Fruit fly (Drosophila melanogaster) Kc167 (cell line): ENCODE data around the gene da.

Source experiments
- Myc ChIP-seq: fragments of >200 bp; optimal IDR thresholded peaks from 2 replicates; lab custom pipeline; 2017; ENCODE audit warnings: missing external identifiers
- Sin3A ChIP-seq: fragments of >200 bp; optimal IDR thresholded peaks from 2 replicates; lab custom pipeline; 2018; ENCODE audit warnings: missing external identifiers
- h ChIP-seq: fragments of >200 bp; optimal IDR thresholded peaks from 3 replicates; lab custom pipeline; 2018; ENCODE audit warnings: missing external identifiers
- insv ChIP-seq: fragments of >200 bp; optimal IDR thresholded peaks from 3 replicates; lab custom pipeline; 2018; ENCODE audit warnings: missing external identifiers
- psq ChIP-seq: fragments of >200 bp; optimal IDR thresholded peaks from 2 replicates; lab custom pipeline; 2017; ENCODE audit warnings: missing external identifiers
- ttk ChIP-seq: sonication (Bioruptor generic); optimal IDR thresholded peaks from 2 replicates; lab custom pipeline; 2017; ENCODE audit warnings: missing external identifiers

The da gene

dm6 chr2L:10364229-10364628, 23.7 kb upstream of the da start, which contains the start of gene lft:
Gene lft, plus strand, starts transcription at chr2L:10364471.
- no peak for TF ChIP-seq psq
- no peak for TF ChIP-seq ttk (lab: Kevin White, UChicago)
- no peak for TF ChIP-seq Myc (lab: Kevin White, UChicago)
- no peak for TF ChIP-seq Sin3A (lab: Kevin White, UChicago)
- TF ChIP-seq insv, result no peak
- TF ChIP-seq h (lab: Kevin White, UChicago), result no peak

DNA sequence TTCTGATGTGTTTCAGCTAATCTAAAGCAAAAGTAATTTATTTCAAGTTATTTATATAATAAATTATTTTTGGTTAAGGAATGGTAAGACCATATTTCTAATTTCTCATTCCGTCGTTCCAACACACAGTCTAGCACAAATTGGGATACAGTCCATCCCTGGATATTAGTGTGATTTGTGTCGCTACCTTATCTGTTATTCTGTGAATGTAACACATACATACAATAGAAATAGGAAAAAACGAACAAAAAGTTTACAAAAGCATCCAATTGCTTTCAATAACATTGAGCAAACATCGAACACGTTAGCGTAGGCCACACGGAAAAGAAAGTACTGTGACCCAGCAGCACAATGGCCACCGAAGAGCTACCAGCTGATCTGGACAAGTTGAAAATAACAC, 21.4 kb upstream of the da start, which contains the start of gene CG5056:
Gene CG5056 (plus strand): TSS at position 168 of the 400 bp plus-strand sequence.
- TF ChIP-seq Sin3A (lab: Kevin White, UChicago) (no peak), ttk (lab: Kevin White, UChicago) (no peak), Myc (lab: Kevin White, UChicago) (no peak), h (lab: Kevin White, UChicago) (no peak), psq (no peak), insv (no peak)

DNA sequence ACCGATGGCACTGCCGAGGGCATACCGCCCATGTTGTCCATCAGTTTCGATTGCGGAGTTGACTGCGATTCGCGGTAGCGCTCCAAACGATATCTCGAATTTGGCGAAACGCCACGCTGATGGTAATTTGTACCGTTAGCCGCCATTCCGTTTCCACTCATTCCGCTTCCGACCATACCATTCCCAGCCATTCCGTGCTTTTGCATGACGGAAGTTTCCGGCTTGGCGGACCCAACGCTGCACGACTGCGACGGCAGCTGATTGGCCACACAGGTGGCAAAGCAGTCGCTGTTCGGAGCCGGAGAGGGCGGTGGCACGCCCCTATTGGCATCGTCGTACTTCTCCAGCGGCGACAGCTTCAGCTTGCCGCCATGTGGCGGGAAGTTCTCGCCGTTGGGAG, 15.6 kb upstream of the da start:
- TF ChIP-seq psq, result no peak
- TF ChIP-seq Myc (lab: Kevin White, UChicago), result no peak
- TF ChIP-seq insv, result no peak
- no peak for TF ChIP-seq h (lab: Kevin White, UChicago)
- TF ChIP-seq Sin3A (lab: Kevin White, UChicago), result no peak
- TF ChIP-seq ttk (lab: Kevin White, UChicago), result no peak

DNA sequence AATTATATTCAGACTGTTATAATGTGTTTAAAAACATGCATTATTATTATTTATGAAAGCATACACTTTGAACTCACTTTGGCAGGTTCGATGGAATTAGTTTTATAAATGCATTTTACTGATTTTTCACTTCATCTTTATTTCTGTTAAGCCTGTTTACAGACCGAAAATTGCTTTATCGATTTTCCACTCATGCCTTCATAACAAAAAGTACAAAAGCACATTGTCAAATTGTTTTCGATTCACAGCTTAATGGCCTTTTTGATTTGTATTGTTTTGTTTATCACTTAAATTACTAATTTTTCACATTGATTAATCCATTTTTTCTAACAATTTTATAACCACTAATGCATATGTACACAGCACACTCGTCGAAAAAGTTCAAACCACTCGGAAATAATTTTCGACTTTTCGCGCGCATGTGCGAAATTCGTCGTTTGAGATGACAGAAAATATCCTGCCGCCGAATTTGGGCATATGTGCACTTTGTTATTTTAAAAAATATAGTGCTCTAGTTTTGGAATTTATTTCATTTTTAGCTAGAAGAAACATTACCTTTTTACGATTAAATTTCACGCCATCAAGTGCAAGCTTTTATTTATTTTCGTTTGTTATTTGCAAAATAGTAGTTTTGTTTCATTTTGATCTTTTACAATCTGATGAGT, 14.2 kb upstream of the da start, which contains the start of gene rho-5:
Gene rho-5 (minus strand): TSS at position 296 of the 665 bp plus-strand sequence.
- TF ChIP-seq Sin3A (lab: Kevin White, UChicago) (no peak), insv (no peak), h (lab: Kevin White, UChicago) (no peak), Myc (lab: Kevin White, UChicago) (no peak), ttk (lab: Kevin White, UChicago) (no peak), psq (no peak)

- TF ChIP-seq insv (no peak), Myc (lab: Kevin White, UChicago) (no peak)
These were observed 12.3 kb upstream of the da start, which contains the start of the genes CG33303 and dpr19 for dm6 chr2L:10375464-10376236. Gene CG33303, minus strand, starts transcription at chr2L:10375757. Gene dpr19, plus strand, starts transcription at chr2L:10376168.

DNA sequence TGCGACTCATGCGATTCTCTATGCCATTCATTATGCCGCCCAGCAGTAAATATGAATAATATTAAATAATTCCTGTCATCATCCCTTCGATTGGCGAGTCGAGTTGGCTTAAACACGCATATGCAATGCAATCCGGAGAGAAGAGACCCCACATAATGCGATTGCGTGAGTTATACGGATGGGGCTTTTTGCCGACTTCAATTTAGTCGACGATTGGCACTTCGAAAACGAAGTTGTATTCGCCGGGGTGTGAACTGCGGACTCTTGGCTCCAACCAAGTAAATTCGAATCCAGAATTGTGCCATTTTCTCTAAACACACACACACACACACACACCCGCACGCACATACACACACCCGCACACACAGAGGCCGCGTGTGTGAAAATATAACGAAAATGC, 11.6 kb upstream of the da start:
- TF ChIP-seq h (lab: Kevin White, UChicago), result no peak
- no peak for TF ChIP-seq psq
- TF ChIP-seq ttk (lab: Kevin White, UChicago), result no peak
- no peak for TF ChIP-seq insv
- TF ChIP-seq Myc (lab: Kevin White, UChicago), result no peak
- TF ChIP-seq Sin3A (lab: Kevin White, UChicago), result no peak

dm6 chr2L:10378631-10379030, 9.3 kb upstream of the da start:
- TF ChIP-seq Myc (lab: Kevin White, UChicago) (no peak), ttk (lab: Kevin White, UChicago) (no peak), h (lab: Kevin White, UChicago) (no peak), Sin3A (lab: Kevin White, UChicago) (no peak)

DNA sequence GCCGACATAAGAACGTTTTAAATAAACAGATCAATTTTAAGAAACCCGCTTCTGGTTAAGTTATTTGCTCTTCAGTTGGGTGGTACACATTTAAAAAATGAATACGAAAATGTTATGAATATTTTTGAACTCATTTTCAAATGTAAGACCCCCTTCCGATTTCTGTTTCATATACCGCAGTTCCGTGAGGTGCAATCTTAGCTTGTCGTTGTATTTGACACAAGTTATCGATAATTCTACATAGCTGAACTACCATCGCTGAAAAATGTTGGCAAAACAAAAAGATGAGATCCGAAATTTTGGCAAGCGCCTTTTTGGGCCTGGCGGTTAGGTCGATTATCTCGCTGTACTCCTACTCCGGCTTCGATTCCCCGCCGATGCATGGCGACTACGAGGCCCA, 8.0 kb upstream of the da start, which contains the start of gene gny:
Gene gny (plus strand): TSS at position 239 of the 400 bp plus-strand sequence.
- no peak for TF ChIP-seq psq
- no peak for TF ChIP-seq h (lab: Kevin White, UChicago)
- TF ChIP-seq Sin3A (lab: Kevin White, UChicago), result no peak
- TF ChIP-seq insv, result no peak
- TF ChIP-seq ttk (lab: Kevin White, UChicago), result no peak
- TF ChIP-seq Myc (lab: Kevin White, UChicago), result no peak

DNA sequence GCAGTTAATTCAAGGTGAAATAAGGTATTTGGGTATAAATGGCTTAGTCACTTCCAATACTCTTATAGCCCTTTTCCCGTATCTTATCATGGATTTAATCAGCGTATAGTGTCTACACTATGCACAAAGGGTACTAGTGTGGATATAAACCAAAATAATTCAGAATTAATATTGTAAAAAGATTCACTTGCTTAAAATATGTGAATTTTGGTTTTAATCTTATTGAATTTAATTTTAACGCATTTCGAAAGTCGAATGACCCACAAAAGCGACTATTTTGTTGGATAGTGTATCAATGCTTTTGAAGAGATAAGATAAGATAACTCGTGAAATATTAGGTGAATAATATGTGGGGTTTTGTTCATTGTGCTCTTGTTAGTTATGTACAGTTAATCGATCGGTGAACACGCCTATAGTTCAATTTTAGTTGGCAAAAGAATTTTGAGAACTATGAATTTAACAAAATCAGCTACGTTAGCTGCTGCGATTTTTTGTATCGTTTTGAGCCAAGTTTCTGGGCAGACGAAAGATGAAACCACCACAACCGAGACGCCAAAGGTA, 5.9 kb upstream of the da start, which contains the start of gene CG5096:
Gene CG5096 (plus strand): TSS at position 374 of the 561 bp plus-strand sequence.
- TF ChIP-seq h (lab: Kevin White, UChicago) (no peak), ttk (lab: Kevin White, UChicago) (no peak), psq (no peak), Myc (lab: Kevin White, UChicago) (no peak), insv (no peak), Sin3A (lab: Kevin White, UChicago) (no peak)

DNA sequence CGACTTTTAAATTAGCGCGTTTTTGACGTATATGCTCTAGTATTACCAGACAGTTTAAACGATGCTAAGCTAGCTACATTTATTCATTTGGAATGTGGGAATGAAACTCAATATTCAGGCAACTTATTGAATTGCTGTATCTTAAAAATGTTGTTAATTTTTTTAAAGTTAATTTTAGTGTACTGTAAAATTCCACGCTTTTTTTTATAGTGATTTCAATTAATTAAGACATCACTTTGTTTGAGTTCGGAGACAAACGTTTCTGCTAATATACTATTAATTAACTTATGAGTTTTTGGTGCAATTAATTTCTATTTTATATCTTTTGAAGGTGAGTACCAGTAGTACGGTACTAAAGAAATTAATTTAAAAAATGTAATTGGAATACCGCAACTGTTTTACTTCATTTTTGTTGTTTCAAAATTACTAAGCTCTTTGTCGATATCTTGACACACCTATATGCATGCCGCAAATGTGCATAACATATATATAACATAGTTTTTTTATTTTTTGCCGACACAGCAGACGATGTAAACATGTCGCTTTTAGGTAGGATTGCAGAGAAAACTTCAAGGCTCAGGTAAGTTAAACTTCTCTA, 1.6 kb upstream of the da start, which contains the start of the genes Cdk1 and mRpS7:
Gene Cdk1 (minus strand): TSS at position 55 of the 598 bp plus-strand sequence.
Gene mRpS7 (plus strand): TSS at position 455 of the 598 bp plus-strand sequence.
- TF ChIP-seq Myc (lab: Kevin White, UChicago), result no peak
- no peak for TF ChIP-seq h (lab: Kevin White, UChicago)
- no peak for TF ChIP-seq insv
- TF ChIP-seq Sin3A (lab: Kevin White, UChicago), result no peak
- no peak for TF ChIP-seq psq
- TF ChIP-seq ttk (lab: Kevin White, UChicago), result no peak

dm6 chr2L:10386824-10387223, 1.1 kb upstream of the da start:
- TF ChIP-seq Sin3A (lab: Kevin White, UChicago) (no peak), psq (no peak), ttk (lab: Kevin White, UChicago) (no peak), h (lab: Kevin White, UChicago) (no peak), insv (no peak), Myc (lab: Kevin White, UChicago) (no peak)
